Worm (Caenorhabditis elegans) whole organism, dauer: ENCODE results near the gene F23B12.7.
"Not testable (repeated sequence)": the region's sequence is repeated elsewhere in the genome, so short reads cannot be mapped to it uniquely, and the experiment has no call there.

Source experiments
- unc-62 ChIP-seq: sonication (generic microtip); optimal IDR thresholded peaks from 2 replicates; lab custom pipeline; 2017; ENCODE audit warnings: missing biosample characterization, missing genetic modification reagents, missing genetic modification characterization

Gene F23B12.7

DNA sequence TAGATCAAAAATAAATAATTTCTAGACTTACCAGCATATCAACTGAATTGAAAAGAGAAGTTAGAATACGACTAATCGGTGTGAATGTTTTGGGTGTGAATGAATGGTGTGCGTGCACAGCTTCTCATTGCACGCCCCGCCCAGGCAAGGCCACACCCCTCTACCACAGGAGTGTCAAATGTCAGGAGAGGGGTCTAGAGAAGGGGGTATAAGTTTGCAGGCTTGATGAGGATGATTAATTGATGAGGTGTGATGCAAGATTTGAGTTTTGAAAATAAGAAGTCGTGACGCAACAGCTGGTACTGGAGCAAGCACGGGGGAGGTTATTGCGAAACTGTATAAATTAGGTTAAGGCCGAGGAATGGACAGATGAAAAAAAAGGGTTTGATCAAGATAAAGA is 17.2 kb upstream of the F23B12.7 start, which contains the start of gene egl-1:
TSS of gene egl-1 (minus strand) at position 101 of the 400 bp plus-strand sequence.
- no peak for TF ChIP-seq unc-62 (GFP tag; lab: Kevin White, UChicago)

DNA sequence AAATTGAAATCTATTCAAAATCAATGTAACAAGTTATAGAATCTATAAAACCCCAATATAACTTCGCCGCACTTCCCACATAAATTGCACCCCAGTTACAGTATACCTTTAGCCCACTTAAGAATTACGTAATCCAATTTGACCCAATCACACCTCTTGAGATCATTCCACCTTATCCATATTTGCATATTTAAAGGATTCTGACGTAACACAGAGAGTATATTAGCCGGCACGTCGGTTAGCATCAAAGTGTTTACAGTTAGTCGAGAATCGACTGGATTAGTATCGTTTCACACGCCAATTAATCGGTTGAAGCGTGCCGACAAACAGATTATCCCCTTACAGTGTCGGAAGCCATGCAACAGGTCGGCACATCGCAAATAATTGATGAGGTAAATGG is 15.9 kb upstream of the F23B12.7 start:
- no peak for TF ChIP-seq unc-62 (GFP tag; lab: Kevin White, UChicago)

DNA sequence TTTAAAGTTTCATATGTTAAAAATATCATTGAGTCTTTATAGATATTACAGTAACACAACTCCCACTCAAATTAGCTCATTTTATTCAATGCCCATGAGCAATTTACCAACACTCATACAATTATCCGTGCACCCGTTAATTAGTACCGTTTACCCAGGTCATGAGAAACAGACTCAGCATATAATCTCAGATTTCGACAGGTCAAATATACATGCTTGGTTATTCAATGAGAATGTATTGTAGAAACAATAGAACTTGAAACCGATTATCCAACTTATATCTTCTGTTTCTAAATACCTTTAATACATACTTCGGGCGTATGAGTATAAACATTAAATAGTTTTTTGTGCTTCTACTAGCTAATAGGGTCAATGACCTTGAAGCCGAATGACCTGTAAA is 13.3 kb upstream of the F23B12.7 start:
- no peak for TF ChIP-seq unc-62 (GFP tag; lab: Kevin White, UChicago)

DNA sequence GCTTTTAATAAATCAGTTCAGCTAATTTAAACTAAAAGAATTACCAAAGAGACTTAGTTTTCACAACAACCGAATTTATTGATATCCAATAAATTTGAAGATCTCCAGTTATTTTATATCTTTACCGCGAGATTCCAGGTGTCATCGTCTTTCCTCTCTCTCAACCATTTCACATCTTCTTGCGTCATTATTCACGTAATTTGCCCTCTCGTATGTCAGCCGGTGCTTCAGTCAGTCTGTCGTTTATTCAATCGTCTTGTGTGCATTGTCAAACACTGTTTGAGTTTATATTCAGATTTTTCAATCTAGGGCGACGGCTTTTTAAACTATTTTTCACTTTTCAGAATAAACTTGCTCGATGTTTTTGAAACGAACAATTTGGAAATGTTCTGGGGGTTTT is 12.1 kb upstream of the F23B12.7 start:
- TF ChIP-seq unc-62 (GFP tag; lab: Kevin White, UChicago), result no peak

DNA sequence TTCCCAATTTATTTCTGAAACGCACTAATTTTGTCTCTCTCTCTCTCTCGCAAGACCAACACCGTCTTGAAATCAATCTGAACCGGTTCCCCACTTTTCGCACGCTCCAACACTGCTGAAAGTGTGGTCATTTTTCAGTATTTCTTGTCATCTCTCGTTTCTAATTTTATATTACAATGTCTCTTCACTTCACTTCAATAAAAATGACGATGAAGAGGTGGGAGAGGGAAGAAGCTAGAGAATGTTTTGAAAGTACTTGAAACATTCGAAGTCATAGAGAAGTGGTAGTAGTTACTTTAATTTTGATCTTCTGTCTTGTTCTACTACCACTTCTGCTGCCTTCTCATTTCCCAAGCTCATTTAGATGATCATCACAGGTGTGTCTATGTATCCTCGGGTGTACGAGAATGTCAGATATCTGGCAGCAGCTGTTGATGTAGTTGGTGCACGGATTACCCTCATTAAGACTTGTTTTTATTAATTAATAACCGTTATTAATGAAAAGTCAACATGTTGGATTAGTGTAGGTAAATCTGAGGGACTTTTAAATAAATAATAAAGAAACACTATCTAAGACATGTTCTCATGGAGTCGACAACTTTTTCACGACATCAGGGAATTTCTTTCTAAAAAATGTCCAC is 11.3 kb upstream of the F23B12.7 start:
- TF ChIP-seq unc-62 (GFP tag; lab: Kevin White, UChicago), result no peak

DNA sequence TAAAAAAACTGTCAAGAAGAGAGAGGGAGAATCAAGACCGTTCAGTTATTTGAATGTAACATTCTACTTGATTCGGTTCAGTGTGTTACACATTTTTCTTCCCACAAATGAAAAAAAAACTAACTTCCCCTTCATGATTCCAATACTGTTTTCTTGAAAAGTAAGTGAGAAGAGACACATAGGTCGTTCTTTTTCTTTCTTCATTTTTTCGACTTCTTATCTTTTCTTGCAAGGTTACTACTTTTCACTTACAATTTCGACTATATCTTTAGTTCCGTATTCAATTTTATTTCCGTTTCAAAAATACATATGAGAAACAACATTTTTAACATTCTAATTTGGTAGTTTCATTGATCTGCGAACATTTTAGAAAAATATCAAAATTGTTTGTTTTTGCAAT is 10.3 kb upstream of the F23B12.7 start:
- no peak for TF ChIP-seq unc-62 (GFP tag; lab: Kevin White, UChicago)

DNA sequence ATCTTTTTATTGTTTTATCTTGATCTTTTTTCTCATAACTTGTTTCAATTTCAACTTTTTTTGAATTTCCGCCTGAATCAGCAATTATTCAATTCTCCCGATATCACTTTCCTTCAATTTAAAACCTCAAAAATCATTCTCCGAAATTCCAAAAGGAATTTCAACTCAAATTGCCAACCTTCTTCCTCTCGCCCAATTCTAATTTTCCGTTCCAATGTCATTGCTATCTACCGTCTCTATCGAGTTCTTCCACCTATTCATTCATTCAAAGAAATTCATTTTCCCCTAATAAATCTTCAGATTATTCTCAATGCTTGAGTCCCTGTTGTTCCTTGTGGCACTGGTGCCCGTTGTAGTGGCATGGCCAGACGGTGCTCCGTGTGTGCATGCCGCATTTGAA is 8.7 kb upstream of the F23B12.7 start, which contains the start of gene F23B12.4:
TSS of gene F23B12.4 (plus strand) at position 301 of the 400 bp plus-strand sequence.
- TF ChIP-seq unc-62 (GFP tag; lab: Kevin White, UChicago), result no peak

DNA sequence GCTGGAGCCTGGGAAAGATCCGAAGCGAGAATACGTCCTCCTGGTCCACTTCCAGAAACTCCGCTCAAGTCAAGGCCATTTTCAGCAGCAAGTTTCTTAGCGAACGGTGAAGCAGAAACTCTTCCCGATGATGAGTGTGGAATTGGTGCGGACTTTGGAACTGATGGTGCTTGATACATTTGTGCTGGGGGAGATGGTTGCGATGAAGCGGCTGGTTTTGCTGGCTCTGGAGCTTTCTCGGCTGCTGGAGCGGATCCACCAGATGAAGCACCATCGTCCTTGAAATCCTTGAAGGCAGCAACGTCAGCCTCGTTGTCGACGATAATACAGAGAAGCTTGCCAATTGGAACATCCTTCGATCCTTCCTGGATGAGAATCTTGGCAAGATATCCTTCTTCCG is 3.0 kb upstream of the F23B12.7 start:
- TF ChIP-seq unc-62 (GFP tag; lab: Kevin White, UChicago), result no peak

DNA sequence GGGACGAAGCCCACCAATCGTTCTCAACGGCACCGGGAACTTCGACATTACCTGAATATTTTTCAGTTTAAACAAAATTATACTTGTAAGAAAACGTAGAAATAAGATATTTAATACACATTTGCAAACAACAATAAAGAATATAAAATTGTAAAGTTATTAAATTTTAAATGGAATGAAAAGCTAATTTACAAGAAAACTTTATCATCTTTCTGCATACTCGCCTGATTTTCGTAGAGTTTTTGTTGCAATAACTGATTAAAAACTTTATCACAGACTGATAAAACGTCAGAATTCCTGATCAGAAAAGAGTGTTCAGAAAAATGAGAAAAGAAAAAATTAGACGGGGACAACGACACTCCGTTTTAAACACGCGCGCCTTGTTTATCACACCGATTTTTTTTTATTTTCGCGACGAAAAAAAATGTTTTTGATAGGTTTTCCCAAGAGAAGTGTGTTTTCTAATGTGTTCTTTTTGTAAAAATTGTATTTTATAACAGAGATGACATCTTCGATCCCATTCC is 2.2 kb upstream of the F23B12.7 start, which contains the start of the genes dlat-1 and fntb-1:
TSS of gene dlat-1 (minus strand) at position 51 of the 524 bp plus-strand sequence.
TSS of gene fntb-1 (plus strand) at position 412 of the 524 bp plus-strand sequence.
- no peak for TF ChIP-seq unc-62 (GFP tag; lab: Kevin White, UChicago)

DNA sequence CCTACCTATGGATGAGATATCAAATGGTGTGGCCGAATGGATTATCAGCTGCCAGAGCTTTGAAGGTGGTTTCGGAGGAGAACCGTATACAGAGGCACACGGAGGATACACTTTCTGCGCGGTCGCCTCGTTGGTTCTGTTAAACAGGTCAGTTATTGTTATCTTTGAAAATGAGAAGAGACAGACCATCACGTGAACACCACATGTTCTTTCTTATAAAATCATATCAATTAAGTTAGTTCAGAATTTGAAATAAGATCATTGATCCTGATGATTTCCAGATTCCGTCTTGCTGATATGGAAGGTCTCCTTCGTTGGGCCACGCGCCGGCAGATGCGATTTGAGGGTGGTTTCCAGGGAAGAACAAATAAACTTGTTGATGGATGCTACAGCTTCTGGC is 828 bp upstream of the F23B12.7 start:
- no peak for TF ChIP-seq unc-62 (GFP tag; lab: Kevin White, UChicago)

DNA sequence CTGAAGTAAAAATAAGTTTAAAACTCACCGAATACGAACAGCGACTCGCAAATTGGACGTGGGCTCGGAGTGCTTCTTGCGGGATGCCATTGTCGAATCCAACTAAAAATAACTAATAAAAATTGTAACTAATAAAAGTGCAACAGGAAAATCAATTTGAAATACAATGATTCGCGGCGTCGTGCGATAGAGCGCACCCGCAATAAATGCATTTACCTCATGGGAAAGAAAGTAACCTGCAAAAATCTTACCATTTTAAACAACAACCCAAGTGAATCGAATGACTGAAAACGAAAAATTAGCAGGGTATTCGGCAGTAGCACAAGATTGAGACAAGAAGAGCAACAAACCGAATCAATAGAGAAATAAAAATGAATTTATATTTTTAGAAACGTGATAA is 7.1 kb downstream of the F23B12.7 start, which contains the start of gene bmk-1:
TSS of gene bmk-1 (minus strand) at position 359 of the 400 bp plus-strand sequence.
- no peak for TF ChIP-seq unc-62 (GFP tag; lab: Kevin White, UChicago)

DNA sequence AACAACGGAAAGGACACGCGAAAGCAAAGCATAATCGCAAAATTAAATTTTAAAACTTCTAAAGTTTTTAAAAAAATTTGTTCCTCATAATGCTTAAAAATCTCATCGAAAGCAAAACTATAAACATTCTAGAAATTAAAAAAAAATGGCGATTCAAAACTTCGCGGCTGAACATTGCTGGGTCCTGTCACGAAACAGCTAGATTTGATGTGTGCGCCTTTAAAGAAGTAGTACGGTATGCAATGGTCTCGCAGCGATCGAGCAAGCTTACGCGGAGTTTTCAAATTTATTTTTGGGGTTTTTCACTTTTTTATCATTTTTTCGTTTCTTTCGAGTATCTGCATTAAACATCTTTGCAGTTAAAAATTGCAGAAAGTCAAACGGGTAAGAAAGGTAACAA is 7.6 kb downstream of the F23B12.7 start, which contains the start of gene coh-3:
TSS of gene coh-3 (plus strand) at position 353 of the 400 bp plus-strand sequence.
- TF ChIP-seq unc-62 (GFP tag; lab: Kevin White, UChicago), result no peak

DNA sequence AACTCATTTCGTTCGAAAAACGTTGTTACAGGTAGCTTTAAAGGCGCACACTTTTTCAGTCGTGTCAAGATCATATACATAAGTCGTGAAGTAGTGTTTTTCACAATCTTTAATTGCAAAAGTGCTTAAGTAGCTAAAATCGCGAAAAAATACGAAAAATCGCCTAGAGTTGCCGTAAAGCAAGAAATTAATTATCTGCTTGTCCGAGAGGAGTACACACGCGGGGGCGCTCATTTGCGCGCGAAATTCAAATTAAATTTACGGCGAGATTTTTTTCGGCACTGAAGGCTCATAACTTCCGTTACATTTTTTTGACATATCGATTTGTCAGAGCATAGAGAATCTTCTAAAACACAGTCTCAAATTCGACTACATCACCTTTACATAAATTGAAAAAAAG is 10.6 kb downstream of the F23B12.7 start:
- no peak for TF ChIP-seq unc-62 (GFP tag; lab: Kevin White, UChicago)

DNA sequence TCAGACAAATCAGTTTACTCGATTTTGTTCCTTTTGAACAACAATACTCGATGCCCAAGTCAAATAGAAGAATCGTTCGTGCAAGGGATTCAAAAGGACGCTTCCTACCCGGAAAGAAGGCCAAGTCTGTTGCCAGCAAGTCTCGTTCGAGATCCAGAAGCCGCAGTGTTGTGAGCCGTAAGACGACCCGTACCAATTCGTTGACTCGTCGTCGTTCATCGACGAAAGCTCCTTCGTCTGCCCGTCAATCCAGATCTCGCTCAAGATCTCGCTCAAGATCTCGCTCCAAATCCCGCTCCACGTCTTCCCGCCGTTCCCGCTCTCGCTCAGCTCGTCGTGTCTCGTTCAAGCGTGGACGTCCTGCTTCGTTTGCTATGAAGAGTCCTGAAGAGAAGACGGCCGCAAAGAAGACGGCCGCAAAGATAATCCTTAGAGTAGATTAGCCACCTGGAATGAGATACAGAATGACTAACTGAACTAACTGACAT is 11.2 kb downstream of the F23B12.7 start, which contains the start of gene F08H9.2:
TSS of gene F08H9.2 (plus strand) at position 51 of the 488 bp plus-strand sequence.
- TF ChIP-seq unc-62 (GFP tag; lab: Kevin White, UChicago), result no peak

DNA sequence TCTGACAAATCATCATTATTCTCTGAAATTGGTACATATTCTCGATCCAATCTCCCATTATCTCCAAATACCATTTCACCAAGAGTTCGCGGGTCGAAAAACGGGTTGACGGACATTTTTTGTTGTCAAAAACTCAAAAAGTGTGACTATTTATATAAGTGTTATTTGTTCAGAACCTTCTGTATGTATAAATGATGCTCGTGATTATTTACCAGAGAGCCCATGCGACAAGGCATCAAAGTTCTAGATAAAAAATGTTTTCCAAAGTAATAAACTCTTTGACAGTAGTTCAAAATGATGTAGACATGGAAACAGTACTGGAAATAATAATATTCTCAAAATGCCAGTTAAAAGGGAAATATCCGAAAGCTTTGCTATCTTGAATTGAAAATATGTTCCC is 13.2 kb downstream of the F23B12.7 start:
- TF ChIP-seq unc-62 (GFP tag; lab: Kevin White, UChicago), result no peak

DNA sequence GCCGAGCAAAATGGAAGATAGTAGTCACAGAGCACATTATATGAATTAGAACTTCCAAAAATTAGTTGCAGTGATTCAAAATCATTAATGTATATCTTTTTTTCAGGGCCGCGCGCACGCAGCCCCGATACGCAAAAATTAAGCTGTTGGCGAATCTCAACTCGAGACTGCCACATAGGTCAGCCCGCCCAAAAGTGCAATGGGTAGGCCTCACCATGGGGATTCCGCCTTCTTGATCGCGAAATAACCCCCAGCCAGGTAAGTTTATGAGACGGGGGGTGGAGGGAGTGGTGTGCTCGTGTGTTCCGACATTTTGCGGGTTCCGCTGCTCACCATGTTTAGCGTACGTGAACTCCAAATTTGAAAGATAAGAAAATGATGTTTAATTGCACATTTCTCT is 13.6 kb downstream of the F23B12.7 start, which contains the start of gene F08H9.3:
TSS of gene F08H9.3 (minus strand) at position 252 of the 400 bp plus-strand sequence.
- TF ChIP-seq unc-62 (GFP tag; lab: Kevin White, UChicago), result not testable (repeated sequence)
